Worm (Caenorhabditis elegans): ENCODE results near the gene C33C12.12.

ce11 chrII:2175367-2175766 is 5.4 kb upstream of the C33C12.12 start, which contains the start of gene C33C12.7:
- no peak for TF ChIP-seq F23B12.7 (tag; optimal IDR thresholded peaks at IDR 0.05; ENCODE audit: insufficient read depth)
- TF ChIP-seq F39B2.1 (GFP tag; IDR thresholded peaks at IDR 0.05), result no peak
- no peak for TF ChIP-seq ama-1 (optimal IDR thresholded peaks at IDR 0.05)
- TF ChIP-seq ama-1 (GFP tag; optimal IDR thresholded peaks at IDR 0.05), result no peak
- no peak for TF ChIP-seq hsf-1 (GFP tag; IDR thresholded peaks at IDR 0.05)
- TF ChIP-seq Y56A3A.18 (GFP tag; IDR thresholded peaks at IDR 0.05), result no peak
- TF ChIP-seq snpc-1.3 (tag; optimal IDR thresholded peaks at IDR 0.05; ENCODE audit: insufficient read depth), result no peak
- TF ChIP-seq nfya-2 (GFP tag; IDR thresholded peaks at IDR 0.05), result no peak
